Worm (Caenorhabditis elegans) whole organism, midembryonic: ENCODE results near the gene zer-1.

Experiments
- T22C8.4 ChIP-seq: fragments of 200-800 bp; sonication (Bioruptor generic); IDR thresholded peaks from 2 replicates; pipeline ENCODE4 v1.3.6; 2022; ENCODE audit warnings: missing genetic modification characterization, missing compliant biosample characterization
- cog-1 ChIP-seq: sonication (generic microtip); optimal IDR thresholded peaks from 2 replicates; lab custom pipeline; 2016; ENCODE audit warnings: missing genetic modification characterization, missing compliant biosample characterization
- flt-1 ChIP-seq: fragments of 200-800 bp; sonication (Bioruptor generic); IDR thresholded peaks from 2 replicates; pipeline ENCODE4 v1.3.6; 2022; ENCODE audit warnings: missing genetic modification characterization, missing compliant biosample characterization
- klf-2 ChIP-seq: fragments of 200-800 bp; sonication (Bioruptor generic); conservative IDR thresholded peaks from 2 replicates; pipeline ENCODE4 v1.3.6; 2022; ENCODE audit warnings: missing genetic modification reagents, missing genetic modification characterization, missing compliant biosample characterization
- med-1 ChIP-seq: sonication (generic microtip); optimal IDR thresholded peaks from 2 replicates; lab custom pipeline; 2017; ENCODE audit warnings: missing genetic modification characterization, mild to moderate bottlenecking, missing compliant biosample characterization, antibody characterized with exemption, missing genetic modification reagents; ENCODE audit not compliant: insufficient read depth
- ref-1 ChIP-seq: fragments of 200-800 bp; sonication (Bioruptor generic); conservative IDR thresholded peaks from 2 replicates; pipeline ENCODE4 v1.3.6; 2022; ENCODE audit warnings: missing genetic modification reagents, missing genetic modification characterization, missing compliant biosample characterization
- tab-1 ChIP-seq: fragments of 200-800 bp; sonication (Bioruptor generic); IDR thresholded peaks from 2 replicates; pipeline ENCODE4 v1.3.6; 2022; ENCODE audit warnings: missing genetic modification characterization, missing compliant biosample characterization
- ztf-23 ChIP-seq: fragments of 200-800 bp; sonication (Bioruptor generic); IDR thresholded peaks from 2 replicates; pipeline ENCODE4 v1.3.6; 2022; ENCODE audit warnings: missing genetic modification reagents, missing genetic modification characterization, missing compliant biosample characterization
- ztf-29 ChIP-seq: fragments of 200-800 bp; sonication (Bioruptor generic); IDR thresholded peaks from 2 replicates; pipeline ENCODE4 v1.3.6; 2022; ENCODE audit warnings: missing genetic modification reagents, missing genetic modification characterization, missing compliant biosample characterization

The zer-1 gene

ce11 chrIII:859898-860297 lies 26.7 kb downstream of the zer-1 start, which contains the start of gene exos-4.2:
TSS of gene exos-4.2 (plus strand) at chrIII:860198.
- TF ChIP-seq tab-1 (GFP tag; lab: Robert Waterston, UW) (no peak), flt-1 (GFP tag; lab: Robert Waterston, UW) (no peak), ztf-23 (no peak), cog-1 (tag; lab: Kevin White, UChicago) (no peak), T22C8.4 (GFP tag; lab: Robert Waterston, UW) (no peak), ztf-29 (GFP tag; lab: Robert Waterston, UW) (no peak), med-1 (GFP tag; lab: Kevin White, UChicago) (no peak), ref-1 (GFP tag; lab: Robert Waterston, UW) (no peak)

ce11 chrIII:856908-857307 lies 29.7 kb downstream of the zer-1 start:
- TF ChIP-seq flt-1 (GFP tag; lab: Robert Waterston, UW) (no peak), T22C8.4 (GFP tag; lab: Robert Waterston, UW) (no peak), tab-1 (GFP tag; lab: Robert Waterston, UW) (no peak), ref-1 (GFP tag; lab: Robert Waterston, UW) (no peak), cog-1 (tag; lab: Kevin White, UChicago) (no peak), klf-2 (no peak), med-1 (GFP tag; lab: Kevin White, UChicago) (no peak), ztf-29 (GFP tag; lab: Robert Waterston, UW) (no peak), ztf-23 (no peak)

- no peak for TF ChIP-seq klf-2
These were observed 30.3 kb downstream of the zer-1 start, which contains the start of gene K02F3.12 for ce11 chrIII:856260-856659. TSS of gene K02F3.12 (plus strand) at chrIII:856560.

ce11 chrIII:853859-854359 lies 32.7 kb downstream of the zer-1 start, which contains the start of the genes rnp-5 and tag-51:
TSS of gene rnp-5 (minus strand) at chrIII:853909.
TSS of gene tag-51 (plus strand) at chrIII:854221.
- TF ChIP-seq ztf-23 (no peak), ztf-29 (GFP tag; lab: Robert Waterston, UW) (no peak), med-1 (GFP tag; lab: Kevin White, UChicago) (no peak), tab-1 (GFP tag; lab: Robert Waterston, UW) (no peak), flt-1 (GFP tag; lab: Robert Waterston, UW) (no peak), klf-2 (no peak)

ce11 chrIII:853414-853813 lies 33.2 kb downstream of the zer-1 start:
- TF ChIP-seq ztf-29 (GFP tag; lab: Robert Waterston, UW), result no peak
- TF ChIP-seq ztf-23, result no peak

ce11 chrIII:852296-852695 lies 34.3 kb downstream of the zer-1 start, which contains the start of gene moma-1:
TSS of gene moma-1 (minus strand) at chrIII:852396.
- TF ChIP-seq med-1 (GFP tag; lab: Kevin White, UChicago), result no peak
- TF ChIP-seq ztf-29 (GFP tag; lab: Robert Waterston, UW), result no peak
- TF ChIP-seq cog-1 (tag; lab: Kevin White, UChicago), result no peak
- no peak for TF ChIP-seq T22C8.4 (GFP tag; lab: Robert Waterston, UW)
- no peak for TF ChIP-seq tab-1 (GFP tag; lab: Robert Waterston, UW)
- no peak for TF ChIP-seq ztf-23
- no peak for TF ChIP-seq ref-1 (GFP tag; lab: Robert Waterston, UW)
- TF ChIP-seq flt-1 (GFP tag; lab: Robert Waterston, UW), result no peak
- no peak for TF ChIP-seq klf-2

ce11 chrIII:845485-845884 lies 41.1 kb downstream of the zer-1 start, which contains the start of gene K02F3.2:
TSS of gene K02F3.2 (plus strand) at chrIII:845841.
- no peak for TF ChIP-seq ztf-23

- TF ChIP-seq T22C8.4 (GFP tag; lab: Robert Waterston, UW) (no peak), tab-1 (GFP tag; lab: Robert Waterston, UW) (no peak), ztf-23 (no peak), ztf-29 (GFP tag; lab: Robert Waterston, UW) (no peak), cog-1 (tag; lab: Kevin White, UChicago) (no peak), flt-1 (GFP tag; lab: Robert Waterston, UW) (no peak), klf-2 (no peak), med-1 (GFP tag; lab: Kevin White, UChicago) (no peak), ref-1 (GFP tag; lab: Robert Waterston, UW) (no peak)
These were observed 42.0 kb downstream of the zer-1 start for ce11 chrIII:844577-844976.

- TF ChIP-seq ref-1 (GFP tag; lab: Robert Waterston, UW) (no peak), flt-1 (GFP tag; lab: Robert Waterston, UW) (no peak), ztf-29 (GFP tag; lab: Robert Waterston, UW) (no peak), ztf-23 (no peak), T22C8.4 (GFP tag; lab: Robert Waterston, UW) (no peak), klf-2 (no peak), med-1 (GFP tag; lab: Kevin White, UChicago) (no peak), cog-1 (tag; lab: Kevin White, UChicago) (no peak), tab-1 (GFP tag; lab: Robert Waterston, UW) (no peak)
These were observed 42.6 kb downstream of the zer-1 start for ce11 chrIII:843999-844398.

ce11 chrIII:842630-843029 lies 44.0 kb downstream of the zer-1 start, which contains the start of gene far-8:
TSS of gene far-8 (plus strand) at chrIII:842930.
- no peak for TF ChIP-seq cog-1 (tag; lab: Kevin White, UChicago)

- TF ChIP-seq ztf-23 (no peak), ztf-29 (GFP tag; lab: Robert Waterston, UW) (no peak), ref-1 (GFP tag; lab: Robert Waterston, UW) (no peak), tab-1 (GFP tag; lab: Robert Waterston, UW) (no peak), med-1 (GFP tag; lab: Kevin White, UChicago) (no peak), flt-1 (GFP tag; lab: Robert Waterston, UW) (no peak), cog-1 (tag; lab: Kevin White, UChicago) (no peak), klf-2 (no peak), T22C8.4 (GFP tag; lab: Robert Waterston, UW) (no peak)
These were observed 45.4 kb downstream of the zer-1 start, which contains the start of gene K02F3.9 for ce11 chrIII:841177-841576. TSS of gene K02F3.9 (minus strand) at chrIII:841366.
